Worm (Caenorhabditis elegans) whole organism, L3 larva: ENCODE measurements around the gene R05G6.4.

Source experiments
- R02D3.7 ChIP-seq: fragments of 150-350 bp; optimal IDR thresholded peaks from 2 replicates; lab custom pipeline; 2014; ENCODE audit warnings: missing biosample characterization, missing genetic modification characterization
- ZK546.5 ChIP-seq: sonication (generic microtip); optimal IDR thresholded peaks from 2 replicates; lab custom pipeline; 2017; ENCODE audit warnings: missing biosample characterization, missing genetic modification characterization
- aly-2 ChIP-seq: fragments of 150-350 bp; optimal IDR thresholded peaks from 2 replicates; lab custom pipeline; 2014; ENCODE audit warnings: missing biosample characterization, missing genetic modification characterization
- ama-1 ChIP-seq: fragments of 150-350 bp; optimal IDR thresholded peaks from 2 replicates; lab custom pipeline; 2018
- ceh-16 ChIP-seq: sonication (generic microtip); optimal IDR thresholded peaks from 2 replicates; lab custom pipeline; 2017; ENCODE audit warnings: missing biosample characterization, missing genetic modification characterization
- ceh-28 ChIP-seq: fragments of 150-350 bp; optimal IDR thresholded peaks from 2 replicates; lab custom pipeline; 2014; ENCODE audit warnings: missing biosample characterization, missing genetic modification reagents, missing genetic modification characterization
- ceh-82 ChIP-seq: fragments of 150-350 bp; optimal IDR thresholded peaks from 2 replicates; lab custom pipeline; 2014; ENCODE audit warnings: missing biosample characterization, missing genetic modification characterization
- ceh-9 ChIP-seq: sonication (generic microtip); optimal IDR thresholded peaks from 2 replicates; lab custom pipeline; 2018; ENCODE audit warnings: missing biosample characterization, missing genetic modification characterization
- egl-27 ChIP-seq: sonication (generic microtip); optimal IDR thresholded peaks from 4 replicates; lab custom pipeline; 2017; ENCODE audit warnings: missing biosample characterization, missing genetic modification reagents, missing genetic modification characterization
- egl-5 ChIP-seq: fragments of 150-350 bp; optimal IDR thresholded peaks from 2 replicates; lab custom pipeline; 2017; ENCODE audit warnings: missing biosample characterization, missing genetic modification reagents, missing genetic modification characterization, inconsistent platforms
- elt-1 ChIP-seq: fragments of 150-350 bp; optimal IDR thresholded peaks from 2 replicates; lab custom pipeline; 2014; ENCODE audit warnings: missing biosample characterization, missing genetic modification characterization
- elt-2 ChIP-seq: sonication (generic microtip); optimal IDR thresholded peaks from 2 replicates; lab custom pipeline; 2016; ENCODE audit warnings: missing genetic modification reagents, mild to moderate bottlenecking, missing genetic modification characterization, missing compliant biosample characterization
- elt-3 ChIP-seq, 3 experiments: fragments of 150-350 bp in 1 of 3; sonication (generic microtip) in 2 of 3; optimal IDR thresholded peaks; 2 replicates in 2 of 3; 4 replicates in 1 of 3; lab custom pipeline; 2014 to 2017; ENCODE audit warnings: missing biosample characterization in 3 of 3, missing genetic modification characterization in 3 of 3
- eor-1 ChIP-seq, 2 experiments: fragments of 150-350 bp; optimal IDR thresholded peaks; 2 replicates each; lab custom pipeline; 2014 to 2018; ENCODE audit warnings: missing biosample characterization in 2 of 2, missing genetic modification characterization in 2 of 2
- fkh-10 ChIP-seq: sonication (generic microtip); optimal IDR thresholded peaks from 2 replicates; lab custom pipeline; 2017; ENCODE audit warnings: missing biosample characterization, missing genetic modification reagents, missing genetic modification characterization
- fkh-2 ChIP-seq: fragments of 150-350 bp; optimal IDR thresholded peaks from 2 replicates; lab custom pipeline; 2014; ENCODE audit warnings: missing biosample characterization, missing genetic modification reagents, missing genetic modification characterization
- fos-1 ChIP-seq: fragments of 150-350 bp; optimal IDR thresholded peaks from 2 replicates; lab custom pipeline; 2014; ENCODE audit warnings: missing biosample characterization, missing genetic modification characterization
- hmg-11 ChIP-seq: sonication (generic microtip); optimal IDR thresholded peaks from 2 replicates; lab custom pipeline; 2016; ENCODE audit warnings: missing genetic modification characterization, missing compliant biosample characterization
- jun-1 ChIP-seq: fragments of 150-350 bp; optimal IDR thresholded peaks from 2 replicates; lab custom pipeline; 2014; ENCODE audit warnings: missing biosample characterization, missing genetic modification reagents, missing genetic modification characterization
- lin-15B ChIP-seq: fragments of 150-350 bp; optimal IDR thresholded peaks from 2 replicates; lab custom pipeline; 2014; ENCODE audit warnings: missing biosample characterization, missing genetic modification characterization
- lin-39 ChIP-seq: fragments of 150-350 bp; optimal IDR thresholded peaks from 2 replicates; lab custom pipeline; 2018; ENCODE audit warnings: missing biosample characterization, missing genetic modification reagents, missing genetic modification characterization
- lsy-12 ChIP-seq: sonication (generic microtip); optimal IDR thresholded peaks from 2 replicates; lab custom pipeline; 2016; ENCODE audit warnings: mild to moderate bottlenecking, missing genetic modification characterization, missing compliant biosample characterization
- mml-1 ChIP-seq: fragments of 150-350 bp; sonication (generic microtip); optimal IDR thresholded peaks from 3 replicates; lab custom pipeline; 2014; ENCODE audit warnings: missing biosample characterization, missing genetic modification characterization
- nfya-1 ChIP-seq: sonication (generic microtip); optimal IDR thresholded peaks from 2 replicates; lab custom pipeline; 2017; ENCODE audit warnings: missing genetic modification characterization, mild to moderate bottlenecking, missing compliant biosample characterization, antibody characterized with exemption, moderate library complexity; ENCODE audit not compliant: insufficient read depth
- nhr-11 ChIP-seq: fragments of 150-350 bp; optimal IDR thresholded peaks from 2 replicates; lab custom pipeline; 2014; ENCODE audit warnings: missing biosample characterization, missing genetic modification characterization
- nhr-23 ChIP-seq: fragments of 150-350 bp; optimal IDR thresholded peaks from 2 replicates; lab custom pipeline; 2014; ENCODE audit warnings: missing biosample characterization, missing genetic modification reagents, missing genetic modification characterization
- nhr-237 ChIP-seq: fragments of 150-350 bp; optimal IDR thresholded peaks from 2 replicates; lab custom pipeline; 2014; ENCODE audit warnings: missing biosample characterization, missing genetic modification characterization
- nhr-25 ChIP-seq: sonication (generic microtip); optimal IDR thresholded peaks from 2 replicates; lab custom pipeline; 2017; ENCODE audit warnings: missing biosample characterization, missing genetic modification characterization
- nhr-43 ChIP-seq: sonication (generic microtip); optimal IDR thresholded peaks from 2 replicates; lab custom pipeline; 2016; ENCODE audit warnings: mild to moderate bottlenecking, missing genetic modification characterization, missing compliant biosample characterization; ENCODE audit not compliant: poor library complexity, severe bottlenecking
- nhr-67 ChIP-seq: fragments of 150-350 bp; optimal IDR thresholded peaks from 2 replicates; lab custom pipeline; 2014; ENCODE audit warnings: missing biosample characterization, missing genetic modification characterization
- nhr-77 ChIP-seq: fragments of 150-350 bp; optimal IDR thresholded peaks from 2 replicates; lab custom pipeline; 2014; ENCODE audit warnings: missing biosample characterization, missing genetic modification characterization
- pha-4 ChIP-seq: fragments of 150-350 bp; optimal IDR thresholded peaks from 2 replicates; lab custom pipeline; 2014; ENCODE audit warnings: missing biosample characterization, missing genetic modification reagents, missing genetic modification characterization
- pqm-1 ChIP-seq: fragments of 150-350 bp; optimal IDR thresholded peaks from 2 replicates; lab custom pipeline; 2017; ENCODE audit warnings: missing biosample characterization, missing genetic modification characterization, inconsistent platforms
- snpc-4 ChIP-seq: fragments of 150-350 bp; optimal IDR thresholded peaks from 2 replicates; lab custom pipeline; 2014; ENCODE audit warnings: missing biosample characterization, missing genetic modification characterization
- unc-62 ChIP-seq: fragments of 150-350 bp; sonication (generic microtip); optimal IDR thresholded peaks from 4 replicates; lab custom pipeline; 2014; ENCODE audit warnings: missing biosample characterization, missing genetic modification reagents, missing genetic modification characterization
- zag-1 ChIP-seq: fragments of 150-350 bp; optimal IDR thresholded peaks from 2 replicates; lab custom pipeline; 2014; ENCODE audit warnings: missing biosample characterization, missing genetic modification characterization
- ztf-11 ChIP-seq: fragments of 150-350 bp; optimal IDR thresholded peaks from 2 replicates; lab custom pipeline; 2014; ENCODE audit warnings: missing biosample characterization, missing genetic modification characterization
- ztf-4 ChIP-seq: fragments of 150-350 bp; optimal IDR thresholded peaks from 2 replicates; lab custom pipeline; 2014; ENCODE audit warnings: missing biosample characterization, missing genetic modification characterization

The R05G6.4 gene

DNA sequence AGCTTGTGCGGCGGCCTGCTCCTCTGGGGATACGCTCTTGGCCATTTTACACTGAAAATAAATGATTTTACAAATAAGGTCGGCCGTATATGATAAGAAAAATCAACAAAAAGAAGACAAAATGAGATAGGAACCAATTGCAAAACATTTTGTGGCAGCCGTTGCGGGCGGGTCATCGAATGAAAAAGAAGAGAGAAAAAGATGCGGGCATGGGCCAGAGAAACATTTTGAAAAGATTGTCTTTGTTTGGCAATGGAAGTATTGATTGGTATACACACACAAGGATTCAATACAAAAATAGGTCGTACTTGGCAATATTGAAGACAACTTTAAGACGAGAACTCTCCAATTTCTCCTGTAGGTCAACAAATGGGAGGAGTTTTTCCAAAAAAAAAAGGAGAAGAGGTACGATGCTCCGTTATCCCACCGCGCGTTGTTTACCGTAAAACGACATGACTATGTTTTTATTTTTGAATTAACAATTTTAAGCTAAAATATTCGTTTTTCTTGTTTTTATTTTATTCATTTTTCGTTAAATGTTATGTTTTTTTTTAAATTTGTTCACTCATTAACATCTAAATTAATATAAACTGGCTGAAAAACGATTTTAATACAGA, at the start of gene R05G6.4, which contains the start of gene plc-4:
R05G6.4 (plus strand) TSS at position 617 of the 617 bp plus-strand sequence.
plc-4 (minus strand) TSS at position 51 of the 617 bp plus-strand sequence.
- TF ChIP-seq nhr-23 (peak; percentile 44), ama-1 (lab: Kevin White, UChicago) (no peak), nhr-25 (tag; lab: Kevin White, UChicago) (no peak), zag-1 (tag; lab: Kevin White, UChicago) (no peak), R02D3.7 (tag; lab: Kevin White, UChicago) (peak; percentile 88), fkh-10 (GFP tag; lab: Kevin White, UChicago) (no peak), snpc-4 (tag; lab: Kevin White, UChicago) (peak; percentile 26), lin-15B (peak; percentile 54), hmg-11 (tag; lab: Kevin White, UChicago) (peak; percentile 10), egl-27 (no peak), mml-1 (no peak), elt-1 (tag; lab: Kevin White, UChicago) (no peak), nfya-1 (tag; lab: Kevin White, UChicago) (peak; percentile 71), nhr-237 (tag; lab: Kevin White, UChicago) (no peak), lin-39 (peak; percentile 6), ceh-28 (peak; percentile 41), pha-4 (tag; lab: Kevin White, UChicago) (peak; percentile 79)

DNA sequence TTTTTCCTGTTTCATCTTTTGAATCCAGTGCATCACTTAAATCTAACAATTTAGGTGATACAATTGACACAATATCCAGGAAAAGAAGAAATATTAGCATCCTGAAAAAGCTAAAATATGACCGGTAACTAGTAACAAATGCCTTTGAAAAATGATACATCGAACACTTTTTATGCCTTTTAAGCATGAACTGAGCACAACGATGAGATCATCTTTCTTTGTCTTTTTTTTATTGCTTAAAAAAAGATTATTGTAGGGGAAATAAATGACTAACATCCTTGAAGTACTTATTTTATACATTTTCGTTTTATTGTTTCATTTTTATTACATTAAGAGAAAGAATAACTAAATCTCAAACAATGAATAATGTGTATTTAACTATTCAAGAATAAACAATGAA, 47.2 kb upstream of the R05G6.4 start, which contains the start of gene F13B6.3:
F13B6.3 (minus strand) TSS at position 101 of the 400 bp plus-strand sequence.
- TF ChIP-seq hmg-11 (tag; lab: Kevin White, UChicago) (no peak), ztf-4 (no peak), egl-27 (no peak), ztf-11 (tag; lab: Kevin White, UChicago) (no peak), ceh-16 (tag; lab: Kevin White, UChicago) (no peak), fos-1 (tag; lab: Kevin White, UChicago) (no peak), lsy-12 (no peak), nhr-11 (tag; lab: Kevin White, UChicago) (no peak), nhr-25 (tag; lab: Kevin White, UChicago) (no peak), ZK546.5 (tag; lab: Kevin White, UChicago) (no peak), aly-2 (no peak), nfya-1 (tag; lab: Kevin White, UChicago) (no peak), unc-62 (GFP tag; lab: Kevin White, UChicago) (no peak), nhr-67 (tag; lab: Kevin White, UChicago) (no peak), elt-3 (tag; optimal IDR thresholded peaks at IDR 0.05; lab: Kevin White, UChicago) (no peak), elt-1 (tag; lab: Kevin White, UChicago) (no peak), ceh-9 (no peak), ceh-82 (tag; lab: Kevin White, UChicago) (no peak), jun-1 (no peak), eor-1 (tag; optimal IDR thresholded peaks at IDR 0.05; lab: Kevin White, UChicago) (no peak)

DNA sequence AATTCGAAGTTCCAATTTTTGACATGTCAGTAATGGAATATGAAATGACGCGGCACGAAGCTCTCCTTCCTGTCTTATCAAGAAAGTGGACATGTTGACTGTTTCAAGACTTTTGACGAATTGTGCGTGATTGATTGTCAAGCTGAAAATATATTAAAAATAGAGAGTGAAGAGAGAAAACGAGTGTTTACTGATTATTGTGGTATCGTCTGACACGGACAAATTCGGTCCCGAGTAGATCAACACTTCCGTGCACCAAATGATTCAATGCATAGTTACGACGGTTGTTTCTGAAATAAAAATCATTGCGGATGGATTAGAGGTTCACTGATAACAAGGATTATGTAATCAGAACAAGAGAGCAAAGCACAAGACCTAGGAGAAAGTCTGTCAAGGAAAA, 45.9 kb upstream of the R05G6.4 start:
- TF ChIP-seq nhr-67 (tag; lab: Kevin White, UChicago) (no peak), fkh-2 (tag; lab: Kevin White, UChicago) (no peak), elt-2 (tag; lab: Kevin White, UChicago) (peak; percentile 62), ceh-28 (no peak), pqm-1 (tag; lab: Kevin White, UChicago) (peak; percentile 36), lsy-12 (no peak), fos-1 (tag; lab: Kevin White, UChicago) (no peak), egl-27 (no peak), egl-5 (tag; lab: Kevin White, UChicago) (no peak), nhr-43 (tag; lab: Kevin White, UChicago) (no peak), ceh-82 (tag; lab: Kevin White, UChicago) (no peak), ZK546.5 (tag; lab: Kevin White, UChicago) (no peak), pha-4 (tag; lab: Kevin White, UChicago) (no peak), ceh-16 (tag; lab: Kevin White, UChicago) (no peak), nhr-237 (tag; lab: Kevin White, UChicago) (no peak), nhr-77 (tag; lab: Kevin White, UChicago) (no peak), aly-2 (no peak)
